Worm (Caenorhabditis elegans) whole organism, young adult: ENCODE data around the gene C14C10.10.

ENCODE experiments used
- B0019.2 ChIP-seq: fragments of 200-800 bp; sonication (Bioruptor generic); conservative IDR thresholded peaks from 2 replicates; pipeline ENCODE4 v1.3.6; 2022; ENCODE audit warnings: missing genetic modification reagents, missing genetic modification characterization, missing compliant biosample characterization
- C06A6.2 ChIP-seq: fragments of 200-800 bp; sonication (Bioruptor generic); conservative IDR thresholded peaks from 2 replicates; pipeline ENCODE4 v1.3.6; 2022; ENCODE audit warnings: missing genetic modification characterization, missing compliant biosample characterization
- F55B11.4 ChIP-seq: sonication (generic microtip); optimal IDR thresholded peaks from 2 replicates; lab custom pipeline; 2016; ENCODE audit warnings: missing compliant biosample characterization, missing genetic modification characterization, borderline replicate concordance; ENCODE audit not compliant: insufficient read depth
- K11D2.4 ChIP-seq: fragments of 200-800 bp; sonication (Bioruptor generic); IDR thresholded peaks from 2 replicates; pipeline ENCODE4 v1.3.6; 2022; ENCODE audit warnings: missing genetic modification reagents, missing genetic modification characterization, missing compliant biosample characterization
- K12H6.12 ChIP-seq: fragments of 200-800 bp; sonication (Bioruptor generic); optimal IDR thresholded peaks from 2 replicates; lab custom pipeline; 2018; ENCODE audit warnings: mild to moderate bottlenecking, missing genetic modification characterization, missing compliant biosample characterization
- Y56A3A.18 ChIP-seq: fragments of 200-800 bp; sonication (Bioruptor generic); IDR thresholded peaks from 2 replicates; pipeline ENCODE4 v1.3.6; 2022; ENCODE audit warnings: missing genetic modification reagents, missing genetic modification characterization, missing compliant biosample characterization
- akir-1 ChIP-seq: fragments of 200-800 bp; sonication (Bioruptor generic); optimal IDR thresholded peaks from 2 replicates; lab custom pipeline; 2018; ENCODE audit warnings: mild to moderate bottlenecking, missing genetic modification characterization, moderate library complexity, missing compliant biosample characterization
- aptf-3 ChIP-seq: fragments of 200-800 bp; sonication (Bioruptor generic); IDR thresholded peaks from 2 replicates; pipeline ENCODE4 v1.3.6; 2022; ENCODE audit warnings: missing genetic modification characterization, missing compliant biosample characterization
- athp-1 ChIP-seq: sonication (generic microtip); optimal IDR thresholded peaks from 2 replicates; lab custom pipeline; 2017; ENCODE audit warnings: mild to moderate bottlenecking, missing genetic modification characterization, missing compliant biosample characterization
- attf-5 ChIP-seq: fragments of 200-800 bp; sonication (Bioruptor generic); optimal IDR thresholded peaks from 2 replicates; lab custom pipeline; 2018; ENCODE audit warnings: mild to moderate bottlenecking, missing genetic modification characterization, missing compliant biosample characterization
- ceh-27 ChIP-seq: fragments of 200-800 bp; sonication (Bioruptor generic); optimal IDR thresholded peaks from 2 replicates; lab custom pipeline; 2018; ENCODE audit warnings: mild to moderate bottlenecking, missing genetic modification characterization, moderate library complexity, missing compliant biosample characterization
- ceh-58 ChIP-seq: fragments of 200-800 bp; sonication (Bioruptor generic); IDR thresholded peaks from 2 replicates; pipeline ENCODE4 v1.3.6; 2022; ENCODE audit warnings: missing genetic modification characterization, missing compliant biosample characterization
- ceh-79 ChIP-seq: sonication (generic microtip); optimal IDR thresholded peaks from 2 replicates; lab custom pipeline; 2017; ENCODE audit warnings: mild to moderate bottlenecking, missing genetic modification characterization, missing compliant biosample characterization
- dpff-1 ChIP-seq: sonication (generic microtip); optimal IDR thresholded peaks from 2 replicates; lab custom pipeline; 2017; ENCODE audit warnings: mild to moderate bottlenecking, missing genetic modification characterization, missing compliant biosample characterization
- egl-44 ChIP-seq: fragments of 200-800 bp; sonication (Bioruptor generic); IDR thresholded peaks from 2 replicates; pipeline ENCODE4 v1.3.6; 2022; ENCODE audit warnings: missing genetic modification reagents, missing genetic modification characterization, missing compliant biosample characterization
- egrh-3 ChIP-seq: fragments of 200-800 bp; sonication (Bioruptor generic); IDR thresholded peaks from 2 replicates; pipeline ENCODE4 v1.3.6; 2022; ENCODE audit warnings: missing genetic modification reagents, missing genetic modification characterization, missing compliant biosample characterization
- ets-4 ChIP-seq: fragments of 200-800 bp; sonication (Bioruptor generic); optimal IDR thresholded peaks from 2 replicates; lab custom pipeline; 2018; ENCODE audit warnings: mild to moderate bottlenecking, missing genetic modification characterization, missing compliant biosample characterization
- hsf-1 ChIP-seq: fragments of 200-800 bp; sonication (Bioruptor generic); IDR thresholded peaks from 2 replicates; pipeline ENCODE4 v1.3.6; 2022; ENCODE audit warnings: missing genetic modification reagents, missing genetic modification characterization, missing compliant biosample characterization
- let-526 ChIP-seq: fragments of 200-800 bp; sonication (Bioruptor generic); IDR thresholded peaks from 2 replicates; pipeline ENCODE4 v1.3.6; 2022; ENCODE audit warnings: missing genetic modification reagents, missing genetic modification characterization, missing compliant biosample characterization
- lin-35 ChIP-seq, 3 experiments: fragments of 150-350 bp in 2 of 3; sonication (generic microtip) in 1 of 3; optimal IDR thresholded peaks; 2 replicates each; lab custom pipeline; 2014 to 2018; ENCODE audit warnings: missing biosample characterization in 3 of 3, missing genetic modification characterization in 3 of 3, missing genetic modification reagents in 3 of 3
- lsl-1 ChIP-seq: fragments of 200-800 bp; sonication (Bioruptor generic); optimal IDR thresholded peaks from 2 replicates; lab custom pipeline; 2018; ENCODE audit warnings: mild to moderate bottlenecking, missing genetic modification characterization, moderate library complexity, missing compliant biosample characterization
- madf-3 ChIP-seq: fragments of 200-800 bp; sonication (Bioruptor generic); IDR thresholded peaks from 2 replicates; pipeline ENCODE4 v1.3.6; 2022; ENCODE audit warnings: missing genetic modification reagents, missing genetic modification characterization, missing compliant biosample characterization
- mcd-1 ChIP-seq: fragments of 200-800 bp; sonication (Bioruptor generic); IDR thresholded peaks from 2 replicates; pipeline ENCODE4 v1.3.6; 2022; ENCODE audit warnings: missing genetic modification reagents, missing genetic modification characterization, missing compliant biosample characterization
- nfya-1 ChIP-seq: sonication (generic microtip); optimal IDR thresholded peaks from 2 replicates; lab custom pipeline; 2017; ENCODE audit warnings: antibody characterized with exemption, missing compliant biosample characterization, missing genetic modification characterization, borderline replicate concordance; ENCODE audit not compliant: insufficient read depth
- nhr-120 ChIP-seq: fragments of 200-800 bp; sonication (Bioruptor generic); IDR thresholded peaks from 2 replicates; pipeline ENCODE4 v1.3.6; 2022; ENCODE audit warnings: missing genetic modification characterization, missing compliant biosample characterization
- nhr-179 ChIP-seq: sonication (generic microtip); optimal IDR thresholded peaks from 2 replicates; lab custom pipeline; 2016; ENCODE audit warnings: mild to moderate bottlenecking, missing genetic modification characterization, missing compliant biosample characterization
- rcor-1 ChIP-seq: fragments of 200-800 bp; sonication (Bioruptor generic); IDR thresholded peaks from 2 replicates; pipeline ENCODE4 v1.3.6; 2022; ENCODE audit warnings: missing genetic modification reagents, missing genetic modification characterization, missing compliant biosample characterization
- rec-8 ChIP-seq, 2 experiments: sonication (generic microtip); optimal IDR thresholded peaks; 2 replicates each; lab custom pipeline; 2016; ENCODE audit warnings: mild to moderate bottlenecking in 2 of 2, missing genetic modification characterization in 2 of 2, missing genetic modification reagents in 2 of 2, missing genotype in 2 of 2, missing biosample characterization in 1 of 2, missing compliant biosample characterization in 1 of 2, moderate library complexity in 1 of 2
- sea-2 ChIP-seq: fragments of 200-800 bp; sonication (Bioruptor generic); IDR thresholded peaks from 2 replicates; pipeline ENCODE4 v1.3.6; 2022; ENCODE audit warnings: missing genetic modification characterization, missing compliant biosample characterization
- snpc-4 ChIP-seq, 5 experiments: fragments of 150-350 bp in 1 of 5; sonication (generic microtip) in 4 of 5; optimal IDR thresholded peaks; 2 replicates each; lab custom pipeline; 2014 to 2018; ENCODE audit warnings: missing genetic modification characterization in 5 of 5, missing biosample characterization in 3 of 5, antibody characterized with exemption in 2 of 5, mild to moderate bottlenecking in 2 of 5, missing compliant biosample characterization in 2 of 5, missing genotype in 2 of 5, moderate library complexity in 2 of 5, missing genetic modification reagents in 1 of 5
- sptf-2 ChIP-seq: fragments of 200-800 bp; sonication (Bioruptor generic); optimal IDR thresholded peaks from 2 replicates; lab custom pipeline; 2018; ENCODE audit warnings: mild to moderate bottlenecking, missing genetic modification characterization, missing compliant biosample characterization
- tbp1 ChIP-seq: fragments of 200-800 bp; sonication (Bioruptor generic); optimal IDR thresholded peaks from 2 replicates; lab custom pipeline; 2018; ENCODE audit warnings: mild to moderate bottlenecking, missing genetic modification characterization, missing compliant biosample characterization
- unc-62 ChIP-seq: fragments of 150-350 bp; optimal IDR thresholded peaks from 2 replicates; lab custom pipeline; 2014; ENCODE audit warnings: missing biosample characterization, missing genetic modification reagents, missing genetic modification characterization
- xnd-1 ChIP-seq: sonication (generic microtip); optimal IDR thresholded peaks from 2 replicates; lab custom pipeline; 2016; ENCODE audit warnings: missing genotype, missing genetic modification reagents, missing genetic modification characterization, missing compliant biosample characterization
- ztf-28 ChIP-seq: fragments of 200-800 bp; sonication (Bioruptor generic); IDR thresholded peaks from 2 replicates; pipeline ENCODE4 v1.3.6; 2022; ENCODE audit warnings: missing genetic modification reagents, missing genetic modification characterization, missing compliant biosample characterization
- ztf-3 ChIP-seq: fragments of 200-800 bp; sonication (Bioruptor generic); optimal IDR thresholded peaks from 2 replicates; lab custom pipeline; 2018; ENCODE audit warnings: mild to moderate bottlenecking, missing genetic modification characterization, missing compliant biosample characterization

C14C10.10 gene

ce11 chrV:12576495-12576947 is 22.4 kb downstream of the C14C10.10 start, which contains the start of gene grl-23:
Gene grl-23 (minus strand): TSS chrV:12576897.
- TF ChIP-seq hsf-1 (GFP tag; lab: Robert Waterston, UW) (no peak), egrh-3 (GFP tag; lab: Robert Waterston, UW) (peak; percentile 87)

ce11 chrV:12575846-12576245 is 23.1 kb downstream of the C14C10.10 start:
- TF ChIP-seq egl-44 (GFP tag; lab: Robert Waterston, UW) = no peak
- no peak for TF ChIP-seq sptf-2 (GFP tag; lab: Kevin White, UChicago)
- no peak for TF ChIP-seq tbp1 (GFP tag; lab: Kevin White, UChicago)
- no peak for TF ChIP-seq ceh-79 (tag; lab: Kevin White, UChicago)
- TF ChIP-seq dpff-1 = no peak
- 0 out of 2 replicates have a peak, but pooled peaks have one; percentile 28 for TF ChIP-seq sea-2 (GFP tag; lab: Robert Waterston, UW)
- no peak for TF ChIP-seq rcor-1
- TF ChIP-seq madf-3 (GFP tag; lab: Robert Waterston, UW) = no peak
- TF ChIP-seq K12H6.12 (tag; lab: Kevin White, UChicago) = no peak
- TF ChIP-seq attf-5 (GFP tag; lab: Kevin White, UChicago) = no peak
- TF ChIP-seq athp-1 (tag; lab: Kevin White, UChicago) = no peak
- TF ChIP-seq egrh-3 (GFP tag; lab: Robert Waterston, UW) = peak; percentile 97
- TF ChIP-seq let-526 = no peak

- TF ChIP-seq ceh-58 (GFP tag; lab: Robert Waterston, UW) = no peak
- TF ChIP-seq unc-62 (GFP tag; lab: Kevin White, UChicago) = no peak
- no peak for TF ChIP-seq Y56A3A.18 (GFP tag; lab: Robert Waterston, UW)
- TF ChIP-seq akir-1 (GFP tag; lab: Kevin White, UChicago) = no peak
- no peak for TF ChIP-seq K11D2.4 (GFP tag; lab: Robert Waterston, UW)
- TF ChIP-seq sptf-2 (GFP tag; lab: Kevin White, UChicago) = no peak
- TF ChIP-seq athp-1 (tag; lab: Kevin White, UChicago) = no peak
- no peak for TF ChIP-seq rec-8 (tag; optimal IDR thresholded peaks at IDR 0.05; lab: Kevin White, UChicago)
- TF ChIP-seq xnd-1 (tag; lab: Kevin White, UChicago) = no peak
- no peak for TF ChIP-seq B0019.2 (GFP tag; lab: Robert Waterston, UW)
- TF ChIP-seq lin-35 (GFP tag; optimal IDR thresholded peaks at IDR 0.05; lab: Kevin White, UChicago) = no peak
- TF ChIP-seq nhr-179 (tag; lab: Kevin White, UChicago) = no peak
- TF ChIP-seq aptf-3 (GFP tag; lab: Robert Waterston, UW) = no peak
- no peak for TF ChIP-seq nfya-1 (tag; lab: Kevin White, UChicago)
- no peak for TF ChIP-seq egrh-3 (GFP tag; lab: Robert Waterston, UW)
- no peak for TF ChIP-seq mcd-1 (GFP tag; lab: Robert Waterston, UW)
- no peak for TF ChIP-seq C06A6.2 (GFP tag; lab: Robert Waterston, UW)
- no peak for TF ChIP-seq F55B11.4 (tag; lab: Kevin White, UChicago)
These were observed 28.7 kb downstream of the C14C10.10 start for ce11 chrV:12570271-12570670.

- no peak for TF ChIP-seq B0019.2 (GFP tag; lab: Robert Waterston, UW)
- TF ChIP-seq lsl-1 = no peak
These were observed 31.1 kb downstream of the C14C10.10 start, which contains the start of gene E02A10.4 for ce11 chrV:12567850-12568249. Gene E02A10.4 (minus strand): TSS chrV:12567950.

ce11 chrV:12567312-12567711 is 31.6 kb downstream of the C14C10.10 start:
- TF ChIP-seq ets-4 (GFP tag; lab: Kevin White, UChicago) (no peak), snpc-4 (GFP tag; optimal IDR thresholded peaks at IDR 0.05; lab: Kevin White, UChicago) (no peak), snpc-4 (tag; optimal IDR thresholded peaks at IDR 0.05; lab: Kevin White, UChicago) (no peak), tbp1 (GFP tag; lab: Kevin White, UChicago) (no peak), ceh-27 (GFP tag; lab: Kevin White, UChicago) (no peak), athp-1 (tag; lab: Kevin White, UChicago) (no peak), ztf-3 (GFP tag; lab: Kevin White, UChicago) (no peak), ztf-28 (GFP tag; lab: Robert Waterston, UW) (no peak), ceh-58 (GFP tag; lab: Robert Waterston, UW) (no peak), nhr-120 (no peak)
